Worm (Caenorhabditis elegans): ENCODE results near the gene chil-13.

- TF ChIP-seq fkh-10 (GFP tag; optimal IDR thresholded peaks at IDR 0.05) (no peak), ztf-4 (tag; optimal IDR thresholded peaks at IDR 0.05) (no peak), aly-2 (tag; optimal IDR thresholded peaks at IDR 0.05) (no peak), tlp-1 (tag; optimal IDR thresholded peaks at IDR 0.05) (no peak), mdl-1 (tag; optimal IDR thresholded peaks at IDR 0.05) (no peak), jun-1 (tag; optimal IDR thresholded peaks at IDR 0.05) (no peak), ama-1 (optimal IDR thresholded peaks at IDR 0.05) (no peak), zip-4 (GFP tag; optimal IDR thresholded peaks at IDR 0.05) (no peak), fos-1 (tag; optimal IDR thresholded peaks at IDR 0.05) (no peak), ceh-63 (GFP tag; optimal IDR thresholded peaks at IDR 0.05) (no peak)
These were observed 34.3 kb downstream of the chil-13 start, which contains the start of gene Y51B9A.5 for ce11 chrII:9403846-9404245.

All from whole organism, L1 larva.